Worm (Caenorhabditis elegans): ENCODE data around the gene rga-3.

ce11 chrV:5699835-5700441 lies 17.7 kb upstream of the rga-3 start, which contains the start of gene clec-1:
- TF ChIP-seq ref-1 (GFP tag; conservative IDR thresholded peaks at IDR 0.05) = no peak
- no peak for TF ChIP-seq med-1 (GFP tag; optimal IDR thresholded peaks at IDR 0.05; ENCODE audit: insufficient read depth)
- no peak for TF ChIP-seq tab-1 (GFP tag; IDR thresholded peaks at IDR 0.05)

Measured in whole organism, midembryonic.